Worm (Caenorhabditis elegans): Measurements from ENCODE around the gene K08F4.12.

DNA sequence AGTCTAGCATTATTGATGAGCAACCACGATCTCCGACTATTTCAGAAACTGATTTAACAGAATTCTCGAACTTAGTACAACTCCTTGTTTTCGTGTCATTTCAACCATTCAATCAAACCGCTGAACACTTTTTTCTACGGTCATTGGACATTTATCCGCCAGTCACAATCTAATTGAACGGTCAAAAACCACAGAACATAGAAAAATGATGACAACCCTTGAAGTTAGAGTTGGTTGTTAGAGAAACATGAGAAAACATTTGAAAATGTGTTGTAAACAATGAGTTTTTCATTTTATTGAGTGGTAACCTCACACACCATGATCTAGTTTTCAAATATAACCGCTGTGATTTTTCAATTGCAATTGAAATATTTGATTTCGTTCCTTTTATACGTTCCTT lies 6.6 kb downstream of the K08F4.12 start:
- TF ChIP-seq aly-2 (tag; optimal IDR thresholded peaks at IDR 0.05) (no peak), skn-1 (tag; optimal IDR thresholded peaks at IDR 0.05) (peak; percentile 55), ama-1 (optimal IDR thresholded peaks at IDR 0.05) (no peak), elt-2 (tag; optimal IDR thresholded peaks at IDR 0.05) (no peak), nhr-77 (tag; optimal IDR thresholded peaks at IDR 0.05) (no peak), egl-13 (tag; optimal IDR thresholded peaks at IDR 0.05) (no peak)
